Worm (Caenorhabditis elegans): ENCODE measurements around the gene Y66D12A.16.

Y66D12A.16 gene

DNA sequence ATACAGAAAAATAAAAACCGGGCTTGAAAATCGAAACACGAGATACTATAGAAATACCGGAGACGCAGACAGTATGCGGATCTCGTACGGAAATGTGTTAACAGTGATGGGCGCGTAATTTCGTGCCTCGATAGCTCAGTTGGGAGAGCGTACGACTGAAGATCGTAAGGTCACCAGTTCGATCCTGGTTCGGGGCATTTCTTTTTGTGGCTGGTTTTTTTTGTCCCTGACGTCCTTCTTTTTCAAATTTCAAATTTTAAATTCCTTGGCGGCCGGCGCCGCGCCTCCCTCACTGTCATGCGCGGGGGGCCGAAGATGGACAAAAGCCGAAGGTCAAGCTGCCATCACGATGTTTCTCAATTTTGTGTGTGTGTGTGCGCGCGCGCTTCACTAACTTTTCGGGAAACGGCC is 31.4 kb downstream of the Y66D12A.16 start (continued):
- TF ChIP-seq egl-44 (GFP tag; IDR thresholded peaks at IDR 0.05), result no peak
- TF ChIP-seq F33H1.4 (GFP tag; IDR thresholded peaks at IDR 0.05), result 0 out of 2 replicates have a peak, but pooled peaks have one; percentile 14
- TF ChIP-seq T26A5.8 (tag; optimal IDR thresholded peaks at IDR 0.05), result no peak
- TF ChIP-seq let-607 (tag; optimal IDR thresholded peaks at IDR 0.05), result no peak
- TF ChIP-seq tbx-9 (tag; optimal IDR thresholded peaks at IDR 0.05; ENCODE audit: borderline replicate concordance), result no peak
- no peak for TF ChIP-seq sptf-2 (GFP tag; optimal IDR thresholded peaks at IDR 0.05)
- no peak for TF ChIP-seq lin-35 (GFP tag; optimal IDR thresholded peaks at IDR 0.05)
- TF ChIP-seq Y53F4B.3 (GFP tag; IDR thresholded peaks at IDR 0.05), result no peak
- no peak for TF ChIP-seq B0019.2 (GFP tag; conservative IDR thresholded peaks at IDR 0.05)
- peak; percentile 80 for TF ChIP-seq B0261.1 (tag; optimal IDR thresholded peaks at IDR 0.05)
- TF ChIP-seq snpc-1.1 (tag; optimal IDR thresholded peaks at IDR 0.05; ENCODE audit: insufficient read depth), result no peak
- no peak for TF ChIP-seq nhr-179 (tag; optimal IDR thresholded peaks at IDR 0.05)
- TF ChIP-seq ceh-79 (tag; optimal IDR thresholded peaks at IDR 0.05), result no peak
- TF ChIP-seq F37B4.10 (GFP tag; IDR thresholded peaks at IDR 0.05), result no peak
- no peak for TF ChIP-seq fkh-3 (tag; optimal IDR thresholded peaks at IDR 0.05)
- TF ChIP-seq bed-2 (GFP tag; IDR thresholded peaks at IDR 0.05), result no peak
- peak; percentile 29 for TF ChIP-seq chd-7 (tag; optimal IDR thresholded peaks at IDR 0.05)
- TF ChIP-seq lin-54 (GFP tag; optimal IDR thresholded peaks at IDR 0.05), result peak; percentile 0
- TF ChIP-seq T07F8.4 (tag; optimal IDR thresholded peaks at IDR 0.05), result peak; percentile 11
- peak; percentile 9 for TF ChIP-seq madf-10 (tag; optimal IDR thresholded peaks at IDR 0.05)
- peak; percentile 92 for TF ChIP-seq tbp1 (GFP tag; optimal IDR thresholded peaks at IDR 0.05)
- TF ChIP-seq nfya-2 (GFP tag; IDR thresholded peaks at IDR 0.05), result no peak
- TF ChIP-seq C06A6.2 (GFP tag; conservative IDR thresholded peaks at IDR 0.05), result peak; percentile 43; the same call in 1 of the 2 replicates
- peak; percentile 68 for TF ChIP-seq snpc-3.4 (tag; optimal IDR thresholded peaks at IDR 0.05)
- no peak for TF ChIP-seq lsy-27 (tag; optimal IDR thresholded peaks at IDR 0.05; ENCODE audit: borderline replicate concordance, insufficient read depth)
- TF ChIP-seq hlh-12 (tag; optimal IDR thresholded peaks at IDR 0.05), result no peak
- no peak for TF ChIP-seq F55B11.4 (tag; optimal IDR thresholded peaks at IDR 0.05; ENCODE audit: borderline replicate concordance, insufficient read depth)
- peak; percentile 82 for TF ChIP-seq him-1 (tag; optimal IDR thresholded peaks at IDR 0.05)
- TF ChIP-seq egrh-3 (GFP tag; IDR thresholded peaks at IDR 0.05), result 0 out of 2 replicates have a peak, but pooled peaks have one; percentile 6
- peak; percentile 87 for TF ChIP-seq ztf-25 (GFP tag; IDR thresholded peaks at IDR 0.05)
- no peak for TF ChIP-seq F10E7.11 (tag; optimal IDR thresholded peaks at IDR 0.05)
- no peak for TF ChIP-seq F22D6.2 (tag; optimal IDR thresholded peaks at IDR 0.05)

DNA sequence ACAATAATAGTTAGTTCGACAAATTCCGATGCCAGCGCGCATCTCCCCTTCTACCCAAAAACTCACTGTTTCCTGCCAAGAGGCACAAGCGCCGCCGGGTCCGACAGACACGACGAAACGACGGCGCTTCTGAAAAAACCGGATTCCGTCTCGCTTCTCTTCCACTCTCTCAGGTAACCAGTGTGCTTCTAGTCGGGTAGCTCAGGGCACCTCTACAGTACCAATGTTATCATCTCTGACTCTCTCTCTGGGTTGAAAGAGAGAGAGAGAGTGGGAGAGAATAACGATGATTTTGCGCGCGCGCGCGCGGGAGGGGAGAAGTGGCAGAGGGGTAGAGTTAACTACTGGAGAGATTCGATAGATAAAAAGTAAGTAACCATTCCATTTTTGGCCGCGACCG is 33.5 kb downstream of the Y66D12A.16 start:
- no peak for TF ChIP-seq F37B4.10 (GFP tag; IDR thresholded peaks at IDR 0.05)
- TF ChIP-seq hlh-12 (tag; optimal IDR thresholded peaks at IDR 0.05), result no peak
- TF ChIP-seq F55B11.4 (tag; optimal IDR thresholded peaks at IDR 0.05; ENCODE audit: borderline replicate concordance, insufficient read depth), result no peak
- peak; percentile 85 for TF ChIP-seq zfh-2 (GFP tag; conservative IDR thresholded peaks at IDR 0.05)
- TF ChIP-seq lin-26 (GFP tag; IDR thresholded peaks at IDR 0.05), result 0 out of 2 replicates have a peak, but pooled peaks have one; percentile 69
- peak; percentile 51; the same call in 1 of the 2 replicates for TF ChIP-seq egrh-3 (GFP tag; IDR thresholded peaks at IDR 0.05)

DNA sequence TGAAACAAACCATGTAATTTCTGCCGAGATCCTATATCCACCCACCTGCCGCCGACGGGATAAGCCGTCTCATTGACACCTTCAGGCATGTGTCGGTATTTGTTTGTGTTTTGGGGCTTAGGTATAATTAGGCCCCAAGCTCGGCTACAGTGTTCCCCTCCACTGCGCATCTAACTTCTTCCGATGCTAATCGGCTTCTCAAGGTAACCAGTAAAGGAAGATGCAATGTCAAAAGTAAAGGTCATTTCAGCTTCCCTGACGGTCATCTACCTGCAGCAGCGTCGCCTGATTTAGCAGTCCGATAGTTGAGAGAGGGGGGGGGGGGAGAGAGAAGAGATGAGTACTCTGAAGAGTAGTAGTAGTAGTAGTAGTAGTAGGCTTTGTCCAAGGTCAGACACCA is 34.9 kb downstream of the Y66D12A.16 start:
- no peak for TF ChIP-seq ZK185.1 (tag; optimal IDR thresholded peaks at IDR 0.05; ENCODE audit: poor library complexity, severe bottlenecking)
- TF ChIP-seq fkh-3 (tag; optimal IDR thresholded peaks at IDR 0.05), result no peak
- TF ChIP-seq pha-4 (tag; optimal IDR thresholded peaks at IDR 0.05), result no peak
- TF ChIP-seq athp-1 (tag; optimal IDR thresholded peaks at IDR 0.05), result no peak
- TF ChIP-seq let-607 (tag; optimal IDR thresholded peaks at IDR 0.05), result no peak
- no peak for TF ChIP-seq ceh-40 (GFP tag; IDR thresholded peaks at IDR 0.05)
- TF ChIP-seq mcd-1 (GFP tag; IDR thresholded peaks at IDR 0.05), result no peak
- no peak for TF ChIP-seq repo-1 (tag; optimal IDR thresholded peaks at IDR 0.05)
- TF ChIP-seq attf-6 (GFP tag; IDR thresholded peaks at IDR 0.05), result no peak
- TF ChIP-seq somi-1 (GFP tag; optimal IDR thresholded peaks at IDR 0.05), result no peak
- TF ChIP-seq ztf-3 (GFP tag; optimal IDR thresholded peaks at IDR 0.05), result no peak
- TF ChIP-seq unc-130 (GFP tag; optimal IDR thresholded peaks at IDR 0.05), result no peak
- no peak for TF ChIP-seq ztf-28 (GFP tag; IDR thresholded peaks at IDR 0.05)
- TF ChIP-seq C17E4.6 (GFP tag; IDR thresholded peaks at IDR 0.05), result no peak
